Worm (Caenorhabditis elegans) whole organism, L3 larva: ENCODE data around the gene cht-4.

ENCODE experiments used
- R02D3.7 ChIP-seq: fragments of 150-350 bp; optimal IDR thresholded peaks from 2 replicates; lab custom pipeline; 2014; ENCODE audit warnings: missing biosample characterization, missing genetic modification characterization
- ama-1 ChIP-seq: fragments of 150-350 bp; optimal IDR thresholded peaks from 2 replicates; lab custom pipeline; 2018
- ceh-28 ChIP-seq: fragments of 150-350 bp; optimal IDR thresholded peaks from 2 replicates; lab custom pipeline; 2014; ENCODE audit warnings: missing biosample characterization, missing genetic modification reagents, missing genetic modification characterization
- ceh-9 ChIP-seq: sonication (generic microtip); optimal IDR thresholded peaks from 2 replicates; lab custom pipeline; 2018; ENCODE audit warnings: missing biosample characterization, missing genetic modification characterization
- daf-12 ChIP-seq: fragments of 150-350 bp; optimal IDR thresholded peaks from 2 replicates; lab custom pipeline; 2014; ENCODE audit warnings: missing biosample characterization, missing genetic modification reagents, missing genetic modification characterization
- elt-2 ChIP-seq: sonication (generic microtip); optimal IDR thresholded peaks from 2 replicates; lab custom pipeline; 2016; ENCODE audit warnings: missing genetic modification reagents, mild to moderate bottlenecking, missing genetic modification characterization, missing compliant biosample characterization
- elt-3 ChIP-seq, 3 experiments: fragments of 150-350 bp in 1 of 3; sonication (generic microtip) in 2 of 3; optimal IDR thresholded peaks; 2 replicates in 2 of 3; 4 replicates in 1 of 3; lab custom pipeline; 2014 to 2017; ENCODE audit warnings: missing biosample characterization in 3 of 3, missing genetic modification characterization in 3 of 3
- fkh-2 ChIP-seq: fragments of 150-350 bp; optimal IDR thresholded peaks from 2 replicates; lab custom pipeline; 2014; ENCODE audit warnings: missing biosample characterization, missing genetic modification reagents, missing genetic modification characterization
- fos-1 ChIP-seq: fragments of 150-350 bp; optimal IDR thresholded peaks from 2 replicates; lab custom pipeline; 2014; ENCODE audit warnings: missing biosample characterization, missing genetic modification characterization
- hmg-11 ChIP-seq: sonication (generic microtip); optimal IDR thresholded peaks from 2 replicates; lab custom pipeline; 2016; ENCODE audit warnings: missing genetic modification characterization, missing compliant biosample characterization
- jun-1 ChIP-seq: fragments of 150-350 bp; optimal IDR thresholded peaks from 2 replicates; lab custom pipeline; 2014; ENCODE audit warnings: missing biosample characterization, missing genetic modification reagents, missing genetic modification characterization
- lin-15B ChIP-seq: fragments of 150-350 bp; optimal IDR thresholded peaks from 2 replicates; lab custom pipeline; 2014; ENCODE audit warnings: missing biosample characterization, missing genetic modification characterization
- lsy-12 ChIP-seq: sonication (generic microtip); optimal IDR thresholded peaks from 2 replicates; lab custom pipeline; 2016; ENCODE audit warnings: mild to moderate bottlenecking, missing genetic modification characterization, missing compliant biosample characterization
- mml-1 ChIP-seq: fragments of 150-350 bp; sonication (generic microtip); optimal IDR thresholded peaks from 3 replicates; lab custom pipeline; 2014; ENCODE audit warnings: missing biosample characterization, missing genetic modification characterization
- nfya-1 ChIP-seq: sonication (generic microtip); optimal IDR thresholded peaks from 2 replicates; lab custom pipeline; 2017; ENCODE audit warnings: missing genetic modification characterization, mild to moderate bottlenecking, missing compliant biosample characterization, antibody characterized with exemption, moderate library complexity; ENCODE audit not compliant: insufficient read depth
- nhr-11 ChIP-seq: fragments of 150-350 bp; optimal IDR thresholded peaks from 2 replicates; lab custom pipeline; 2014; ENCODE audit warnings: missing biosample characterization, missing genetic modification characterization
- nhr-23 ChIP-seq: fragments of 150-350 bp; optimal IDR thresholded peaks from 2 replicates; lab custom pipeline; 2014; ENCODE audit warnings: missing biosample characterization, missing genetic modification reagents, missing genetic modification characterization
- nhr-43 ChIP-seq: sonication (generic microtip); optimal IDR thresholded peaks from 2 replicates; lab custom pipeline; 2016; ENCODE audit warnings: mild to moderate bottlenecking, missing genetic modification characterization, missing compliant biosample characterization; ENCODE audit not compliant: poor library complexity, severe bottlenecking
- nhr-67 ChIP-seq: fragments of 150-350 bp; optimal IDR thresholded peaks from 2 replicates; lab custom pipeline; 2014; ENCODE audit warnings: missing biosample characterization, missing genetic modification characterization
- pha-4 ChIP-seq: fragments of 150-350 bp; optimal IDR thresholded peaks from 2 replicates; lab custom pipeline; 2014; ENCODE audit warnings: missing biosample characterization, missing genetic modification reagents, missing genetic modification characterization
- pqm-1 ChIP-seq: fragments of 150-350 bp; optimal IDR thresholded peaks from 2 replicates; lab custom pipeline; 2017; ENCODE audit warnings: missing biosample characterization, missing genetic modification characterization, inconsistent platforms
- sea-2 ChIP-seq: fragments of 150-350 bp; sonication (generic microtip); optimal IDR thresholded peaks from 4 replicates; lab custom pipeline; 2014; ENCODE audit warnings: missing biosample characterization, missing genetic modification reagents, missing genetic modification characterization
- skn-1 ChIP-seq: fragments of 150-350 bp; optimal IDR thresholded peaks from 2 replicates; lab custom pipeline; 2014; ENCODE audit warnings: missing biosample characterization, missing genetic modification characterization
- unc-62 ChIP-seq: fragments of 150-350 bp; sonication (generic microtip); optimal IDR thresholded peaks from 4 replicates; lab custom pipeline; 2014; ENCODE audit warnings: missing biosample characterization, missing genetic modification reagents, missing genetic modification characterization
- zag-1 ChIP-seq: fragments of 150-350 bp; optimal IDR thresholded peaks from 2 replicates; lab custom pipeline; 2014; ENCODE audit warnings: missing biosample characterization, missing genetic modification characterization
- ztf-11 ChIP-seq: fragments of 150-350 bp; optimal IDR thresholded peaks from 2 replicates; lab custom pipeline; 2014; ENCODE audit warnings: missing biosample characterization, missing genetic modification characterization
- ztf-4 ChIP-seq: fragments of 150-350 bp; optimal IDR thresholded peaks from 2 replicates; lab custom pipeline; 2014; ENCODE audit warnings: missing biosample characterization, missing genetic modification characterization

cht-4 gene

ce11 chrIII:1680393-1680792 is 23.1 kb upstream of the cht-4 start:
- no peak for TF ChIP-seq zag-1 (tag; lab: Kevin White, UChicago)
- no peak for TF ChIP-seq fkh-2 (tag; lab: Kevin White, UChicago)

- TF ChIP-seq nhr-67 (no peak), unc-62 (GFP tag; lab: Kevin White, UChicago) (no peak), mml-1 (no peak), zag-1 (tag; lab: Kevin White, UChicago) (no peak)
Observed at ce11 chrIII:1678671-1679070, 21.4 kb upstream of the cht-4 start.

- no peak for TF ChIP-seq nhr-23
- peak; percentile 3 for TF ChIP-seq pqm-1
- TF ChIP-seq jun-1 (tag; lab: Kevin White, UChicago), result peak; percentile 23
- TF ChIP-seq skn-1 (tag; lab: Kevin White, UChicago), result no peak
- TF ChIP-seq elt-2 (tag; lab: Kevin White, UChicago), result no peak
- TF ChIP-seq pha-4 (tag; lab: Kevin White, UChicago), result peak; percentile 93
- TF ChIP-seq lsy-12 (tag; lab: Kevin White, UChicago), result no peak
- TF ChIP-seq, all 47 proteins: peak for 3
Observed at ce11 chrIII:1676588-1676987, 19.3 kb upstream of the cht-4 start, which contains the start of gene Y22D7AR.6. TSS of gene Y22D7AR.6 (minus strand) at chrIII:1676721.

ce11 chrIII:1674760-1675159 is 17.5 kb upstream of the cht-4 start:
- TF ChIP-seq elt-2 (tag; lab: Kevin White, UChicago), result no peak
- TF ChIP-seq daf-12 (tag; lab: Kevin White, UChicago), result no peak
- TF ChIP-seq nhr-23, result no peak
- no peak for TF ChIP-seq R02D3.7 (tag; lab: Kevin White, UChicago)
- TF ChIP-seq ztf-4 (tag; lab: Kevin White, UChicago), result no peak
- no peak for TF ChIP-seq sea-2
- no peak for TF ChIP-seq zag-1 (tag; lab: Kevin White, UChicago)
- TF ChIP-seq ceh-9 (tag; lab: Kevin White, UChicago), result no peak
- TF ChIP-seq skn-1 (tag; lab: Kevin White, UChicago), result no peak
- no peak for TF ChIP-seq nhr-11 (tag; lab: Kevin White, UChicago)
- no peak for TF ChIP-seq nfya-1 (tag; lab: Kevin White, UChicago)
- no peak for TF ChIP-seq ztf-11 (tag; lab: Kevin White, UChicago)
- TF ChIP-seq pqm-1, result no peak
- no peak for TF ChIP-seq fkh-2 (tag; lab: Kevin White, UChicago)

- TF ChIP-seq elt-3 (tag; optimal IDR thresholded peaks at IDR 0.05; lab: Kevin White, UChicago), result no peak
- TF ChIP-seq fkh-2 (tag; lab: Kevin White, UChicago), result no peak
- TF ChIP-seq, all 47 proteins: peak for 0
Observed at ce11 chrIII:1673320-1673719, 16.0 kb upstream of the cht-4 start.

ce11 chrIII:1668519-1668918 is 11.2 kb upstream of the cht-4 start, which contains the start of gene glb-30:
TSS of gene glb-30 (minus strand) at chrIII:1668619.
- TF ChIP-seq ama-1 (lab: Kevin White, UChicago) (no peak), elt-3 (tag; optimal IDR thresholded peaks at IDR 0.05; lab: Kevin White, UChicago) (no peak), fos-1 (tag; lab: Kevin White, UChicago) (no peak), hmg-11 (tag; lab: Kevin White, UChicago) (no peak), nhr-43 (tag; lab: Kevin White, UChicago) (no peak), ztf-4 (tag; lab: Kevin White, UChicago) (no peak), lin-15B (tag; lab: Kevin White, UChicago) (no peak)

- TF ChIP-seq fkh-2 (tag; lab: Kevin White, UChicago) (no peak), ceh-28 (tag; lab: Kevin White, UChicago) (peak; percentile 76)
- TF ChIP-seq, all 47 proteins: peak for 1
Observed at ce11 chrIII:1666893-1667292, 9.6 kb upstream of the cht-4 start.
